Fruit fly (Drosophila melanogaster) whole organism, embryonic: ENCODE data around the gene Bdp1.

Experiments
- Aef1 ChIP-seq: fragments of 200-800 bp; sonication (Bioruptor generic); IDR thresholded peaks from 3 replicates; pipeline ENCODE4 v1.3.6; 2022; ENCODE audit warnings: missing biosample characterization, missing genetic modification characterization
- CG10979 ChIP-seq: fragments of 200-800 bp; sonication (Bioruptor generic); optimal IDR thresholded peaks from 2 replicates; lab custom pipeline; 2018; ENCODE audit warnings: missing biosample characterization, mild to moderate bottlenecking, missing genetic modification characterization, moderate library complexity
- CG11247 ChIP-seq: fragments of 200-800 bp; sonication (Bioruptor generic); IDR thresholded peaks from 2 replicates; pipeline ENCODE4 v1.3.6; 2022; ENCODE audit warnings: missing biosample characterization, missing genetic modification characterization
- CG11695 ChIP-seq: fragments of 200-800 bp; sonication (Bioruptor generic); IDR thresholded peaks from 3 replicates; pipeline ENCODE4 v1.3.6; 2022; ENCODE audit warnings: missing biosample characterization, missing genetic modification characterization
- CG12659 ChIP-seq: fragments of 200-800 bp; sonication (Bioruptor generic); optimal IDR thresholded peaks from 3 replicates; lab custom pipeline; 2017; ENCODE audit warnings: mild to moderate bottlenecking, missing biosample characterization, missing genetic modification reagents, missing genetic modification characterization
- CG12744 ChIP-seq: fragments of 200-800 bp; sonication (Bioruptor generic); optimal IDR thresholded peaks from 2 replicates; lab custom pipeline; 2016; ENCODE audit warnings: missing biosample characterization, missing genetic modification characterization
- CG14667 ChIP-seq: fragments of 200-800 bp; sonication (Bioruptor generic); IDR thresholded peaks from 2 replicates; pipeline ENCODE4 v1.3.6; 2022; ENCODE audit warnings: missing biosample characterization, missing genetic modification characterization
- CG14710 ChIP-seq: fragments of 200-800 bp; sonication (Bioruptor generic); optimal IDR thresholded peaks from 3 replicates; lab custom pipeline; 2019; ENCODE audit warnings: missing biosample characterization, mild to moderate bottlenecking, missing genetic modification characterization, moderate library complexity
- CG17361 ChIP-seq: fragments of 200-800 bp; sonication (Bioruptor generic); IDR thresholded peaks from 3 replicates; pipeline ENCODE4 v1.3.6; 2022; ENCODE audit warnings: missing biosample characterization, missing genetic modification characterization
- CG17912 ChIP-seq: fragments of 200-800 bp; sonication (Bioruptor generic); optimal IDR thresholded peaks from 2 replicates; lab custom pipeline; 2018; ENCODE audit warnings: missing biosample characterization, mild to moderate bottlenecking, missing genetic modification characterization
- CG2678 ChIP-seq: fragments of 200-800 bp; sonication (Bioruptor generic); optimal IDR thresholded peaks from 3 replicates; lab custom pipeline; 2019; ENCODE audit warnings: missing biosample characterization, mild to moderate bottlenecking, missing genetic modification characterization, moderate library complexity
- CG2875 ChIP-seq: fragments of 200-800 bp; sonication (Bioruptor generic); optimal IDR thresholded peaks from 2 replicates; lab custom pipeline; 2017; ENCODE audit warnings: missing biosample characterization, mild to moderate bottlenecking, missing genetic modification characterization, missing genetic modification reagents
- CG31441 ChIP-seq: fragments of 200-800 bp; sonication (Bioruptor generic); IDR thresholded peaks from 2 replicates; pipeline ENCODE4 v1.3.6; 2022; ENCODE audit warnings: missing biosample characterization, missing genetic modification characterization
- CG32767 ChIP-seq: fragments of 200-800 bp; sonication (Bioruptor generic); IDR thresholded peaks from 2 replicates; pipeline ENCODE4 v1.3.6; 2022; ENCODE audit warnings: missing biosample characterization, missing genetic modification characterization
- CG3407 ChIP-seq: fragments of 200-800 bp; sonication (Bioruptor generic); optimal IDR thresholded peaks from 2 replicates; lab custom pipeline; 2018; ENCODE audit warnings: missing biosample characterization, mild to moderate bottlenecking, missing genetic modification characterization
- CG5180 ChIP-seq: fragments of 200-800 bp; sonication (Bioruptor generic); optimal IDR thresholded peaks from 3 replicates; lab custom pipeline; 2017; ENCODE audit warnings: missing biosample characterization, missing genetic modification characterization, mild to moderate bottlenecking, moderate library complexity, missing genetic modification reagents
- CG6854 ChIP-seq: fragments of 200-800 bp; sonication (Bioruptor generic); optimal IDR thresholded peaks from 3 replicates; lab custom pipeline; 2017; ENCODE audit warnings: missing biosample characterization, mild to moderate bottlenecking, missing genetic modification characterization
- CG7556 ChIP-seq: fragments of 200-800 bp; sonication (Bioruptor generic); optimal IDR thresholded peaks from 2 replicates; lab custom pipeline; 2017; ENCODE audit warnings: missing biosample characterization, mild to moderate bottlenecking, missing genetic modification characterization
- CG8281 ChIP-seq: fragments of 200-800 bp; sonication (Bioruptor generic); optimal IDR thresholded peaks from 2 replicates; lab custom pipeline; 2018; ENCODE audit warnings: missing biosample characterization, mild to moderate bottlenecking, missing genetic modification characterization, moderate library complexity
- CG8924 ChIP-seq: fragments of 200-800 bp; optimal IDR thresholded peaks from 3 replicates; lab custom pipeline; 2019; ENCODE audit warnings: missing biosample characterization, mild to moderate bottlenecking, missing genetic modification characterization, moderate library complexity
- CG9437 ChIP-seq: fragments of 200-800 bp; sonication (Bioruptor generic); optimal IDR thresholded peaks from 2 replicates; lab custom pipeline; 2018; ENCODE audit warnings: missing biosample characterization, mild to moderate bottlenecking, missing genetic modification characterization
- CG9817 ChIP-seq: fragments of 200-800 bp; sonication (Bioruptor generic); optimal IDR thresholded peaks from 2 replicates; lab custom pipeline; 2018; ENCODE audit warnings: missing biosample characterization, mild to moderate bottlenecking, missing genetic modification characterization, moderate library complexity
- D19B ChIP-seq: fragments of 200-800 bp; sonication (Bioruptor generic); optimal IDR thresholded peaks from 2 replicates; lab custom pipeline; 2017; ENCODE audit warnings: missing biosample characterization, mild to moderate bottlenecking, missing genetic modification characterization
- Dbx ChIP-seq: fragments of 200-800 bp; sonication (Bioruptor generic); IDR thresholded peaks from 3 replicates; pipeline ENCODE4 v1.3.6; 2022; ENCODE audit warnings: missing biosample characterization, missing genetic modification characterization
- Doc2 ChIP-seq: fragments of 200-800 bp; sonication (Bioruptor generic); IDR thresholded peaks from 2 replicates; pipeline ENCODE4 v1.3.6; 2022; ENCODE audit warnings: missing biosample characterization, missing genetic modification characterization
- Dp ChIP-seq: fragments of 200-800 bp; sonication (Bioruptor generic); optimal IDR thresholded peaks from 2 replicates; lab custom pipeline; 2018; ENCODE audit warnings: missing biosample characterization, mild to moderate bottlenecking, missing genetic modification characterization, moderate library complexity
- ERR ChIP-seq: fragments of 200-800 bp; sonication (Bioruptor generic); optimal IDR thresholded peaks from 2 replicates; lab custom pipeline; 2016; ENCODE audit warnings: missing biosample characterization, missing genetic modification characterization
- Fer1 ChIP-seq: fragments of 200-800 bp; sonication (Bioruptor generic); optimal IDR thresholded peaks from 2 replicates; lab custom pipeline; 2017; ENCODE audit warnings: missing biosample characterization, mild to moderate bottlenecking, missing genetic modification characterization
- Hmr ChIP-seq: fragments of 200-800 bp; sonication (Bioruptor generic); optimal IDR thresholded peaks from 3 replicates; lab custom pipeline; 2017; ENCODE audit warnings: mild to moderate bottlenecking, missing biosample characterization, missing genetic modification reagents, missing genetic modification characterization
- Jarid2 ChIP-seq: fragments of 200-800 bp; sonication (Bioruptor generic); optimal IDR thresholded peaks from 3 replicates; lab custom pipeline; 2017; ENCODE audit warnings: mild to moderate bottlenecking, missing biosample characterization, missing genetic modification reagents, missing genetic modification characterization
- MBD-R2 ChIP-seq: fragments of 200-800 bp; sonication (Bioruptor generic); IDR thresholded peaks from 2 replicates; pipeline ENCODE4 v1.3.6; 2022; ENCODE audit warnings: missing biosample characterization, missing genetic modification characterization
- Mrtf ChIP-seq: fragments of 200-800 bp; sonication (Bioruptor generic); IDR thresholded peaks from 3 replicates; pipeline ENCODE4 v1.3.6; 2022; ENCODE audit warnings: missing biosample characterization, missing genetic modification characterization
- Nf-YA ChIP-seq: fragments of 200-800 bp; sonication (Bioruptor generic); IDR thresholded peaks from 2 replicates; pipeline ENCODE4 v1.3.6; 2022; ENCODE audit warnings: missing biosample characterization, missing genetic modification characterization
- PHDP ChIP-seq: fragments of 200-800 bp; sonication (Bioruptor generic); optimal IDR thresholded peaks from 3 replicates; lab custom pipeline; 2018; ENCODE audit warnings: missing biosample characterization, mild to moderate bottlenecking, missing genetic modification characterization, moderate library complexity
- Sry-β ChIP-seq: fragments of 200-800 bp; sonication (Bioruptor generic); optimal IDR thresholded peaks from 2 replicates; lab custom pipeline; 2018; ENCODE audit warnings: missing biosample characterization, mild to moderate bottlenecking, missing genetic modification characterization, moderate library complexity
- Stat92E ChIP-seq, 3 experiments: fragments of >200 bp in 2 of 3; fragments of 200-800 bp in 1 of 3; sonication (Bioruptor generic) in 1 of 3; optimal IDR thresholded peaks; 2 replicates each; lab custom pipeline; 2017 to 2019; ENCODE audit warnings: missing biosample characterization in 3 of 3, missing genetic modification characterization in 3 of 3, mild to moderate bottlenecking in 1 of 3, moderate library complexity in 1 of 3
- Taf1 ChIP-seq: fragments of 200-800 bp; sonication (Bioruptor generic); IDR thresholded peaks from 2 replicates; pipeline ENCODE4 v1.3.6; 2022; ENCODE audit warnings: missing biosample characterization, missing genetic modification characterization
- Xrp1 ChIP-seq: fragments of 200-800 bp; sonication (Bioruptor generic); IDR thresholded peaks from 2 replicates; pipeline ENCODE4 v1.3.6; 2022; ENCODE audit warnings: missing biosample characterization, missing genetic modification characterization
- ac ChIP-seq: fragments of 200-800 bp; sonication (Bioruptor generic); optimal IDR thresholded peaks from 3 replicates; lab custom pipeline; 2017; ENCODE audit warnings: missing biosample characterization, mild to moderate bottlenecking, missing genetic modification characterization
- aop ChIP-seq: fragments of 200-800 bp; sonication (Bioruptor generic); IDR thresholded peaks from 2 replicates; pipeline ENCODE4 v1.3.6; 2022; ENCODE audit warnings: missing biosample characterization, missing genetic modification characterization
- ash1 ChIP-seq: fragments of 200-800 bp; sonication (Bioruptor generic); optimal IDR thresholded peaks from 2 replicates; lab custom pipeline; 2018; ENCODE audit warnings: missing biosample characterization, mild to moderate bottlenecking, missing genetic modification characterization
- bcd ChIP-seq: fragments of 200-800 bp; sonication (Bioruptor generic); optimal IDR thresholded peaks from 2 replicates; lab custom pipeline; 2017; ENCODE audit warnings: missing biosample characterization, mild to moderate bottlenecking, missing genetic modification characterization
- caup ChIP-seq: fragments of 200-800 bp; sonication (Bioruptor generic); optimal IDR thresholded peaks from 3 replicates; lab custom pipeline; 2017; ENCODE audit warnings: missing biosample characterization, mild to moderate bottlenecking, missing genetic modification characterization, moderate library complexity; ENCODE audit not compliant: severe bottlenecking
- her ChIP-seq: fragments of 200-800 bp; sonication (Bioruptor generic); optimal IDR thresholded peaks from 2 replicates; lab custom pipeline; 2016; ENCODE audit warnings: missing biosample characterization, missing genetic modification characterization
- hth ChIP-seq: fragments of >200 bp; optimal IDR thresholded peaks from 2 replicates; lab custom pipeline; 2017; ENCODE audit warnings: inconsistent platforms
- jumu ChIP-seq: fragments of 200-800 bp; sonication (Bioruptor generic); optimal IDR thresholded peaks from 3 replicates; lab custom pipeline; 2016; ENCODE audit warnings: missing biosample characterization, missing genetic modification characterization
- oc ChIP-seq: fragments of 200-800 bp; sonication (Bioruptor generic); optimal IDR thresholded peaks from 2 replicates; lab custom pipeline; 2018; ENCODE audit warnings: missing biosample characterization, mild to moderate bottlenecking, missing genetic modification characterization, moderate library complexity
- pan ChIP-seq, 4 experiments: fragments of >200 bp in 3 of 4; fragments of 200-800 bp in 1 of 4; sonication (Bioruptor generic) in 1 of 4; optimal IDR thresholded peaks in 3 of 4; IDR thresholded peaks in 1 of 4; 2 replicates each; pipeline versions ENCODE4 v1.3.6 to Lab custom; 2017 to 2022; ENCODE audit warnings: missing biosample characterization in 2 of 4, missing genetic modification characterization in 2 of 4, mixed read lengths in 1 of 4
- sens-2 ChIP-seq: fragments of 200-800 bp; sonication (Bioruptor generic); IDR thresholded peaks from 2 replicates; pipeline ENCODE4 v1.3.6; 2022; ENCODE audit warnings: missing biosample characterization, missing genetic modification characterization
- unc-4 ChIP-seq: fragments of 200-800 bp; sonication (Bioruptor generic); IDR thresholded peaks from 2 replicates; pipeline ENCODE4 v1.3.6; 2022; ENCODE audit warnings: missing biosample characterization, missing genetic modification characterization; ENCODE audit not compliant: partially characterized antibody

Bdp1 gene

dm6 chr2L:13387255-13387654 lies 13.6 kb upstream of the Bdp1 start, which contains the start of the genes Ing5 and CG7099 (continued):
- TF ChIP-seq CG5180 (GFP tag; lab: Kevin White, UChicago) (no peak), CG17361 (GFP tag; lab: Robert Waterston, UW) (peak; percentile 97), CG10979 (tag; lab: Kevin White, UChicago) (peak; percentile 94), Hmr (GFP tag; lab: Kevin White, UChicago) (peak; percentile 94), Dbx (GFP tag; lab: Robert Waterston, UW) (peak; percentile 96), CG8281 (peak; percentile 85), ash1 (GFP tag; lab: Kevin White, UChicago) (peak; percentile 61), Stat92E (GFP tag; optimal IDR thresholded peaks at IDR 0.05; lab: Kevin White, UChicago) (peak in 1 of 3 experiments; percentile 71), MBD-R2 (peak; percentile 99), CG3407 (GFP tag; lab: Kevin White, UChicago) (peak; percentile 92), Sry-β (GFP tag; lab: Kevin White, UChicago) (peak; percentile 67), her (peak; percentile 69), CG8924 (tag; lab: Kevin White, UChicago) (peak; percentile 95), jumu (GFP tag; lab: Kevin White, UChicago) (peak; percentile 81), Xrp1 (GFP tag; lab: Robert Waterston, UW) (peak; percentile 98), caup (peak; percentile 95), D19B (GFP tag; lab: Kevin White, UChicago) (peak; percentile 83), Dp (GFP tag; lab: Kevin White, UChicago) (peak; percentile 50), Mrtf (GFP tag; lab: Robert Waterston, UW) (peak; percentile 94), CG14667 (GFP tag; lab: Robert Waterston, UW) (peak; percentile 95), Doc2 (GFP tag; lab: Robert Waterston, UW) (peak; percentile 91), ERR (peak; percentile 78), CG2678 (tag; lab: Kevin White, UChicago) (peak; percentile 96), aop (GFP tag; lab: Robert Waterston, UW) (peak; percentile 87), CG6854 (GFP tag; lab: Kevin White, UChicago) (peak; percentile 73), CG31441 (GFP tag; lab: Robert Waterston, UW) (peak; percentile 98), hth (lab: Kevin White, UChicago) (no peak), Jarid2 (GFP tag; lab: Kevin White, UChicago) (no peak), pan (optimal IDR thresholded peaks at IDR 0.05; lab: Kevin White, UChicago) (no peak), pan (GFP tag; optimal IDR thresholded peaks at IDR 0.05 in 1 of 2, IDR thresholded peaks at IDR 0.05 in 1 of 2) (peak in 1 of 2 experiments; percentile 97), CG11247 (GFP tag; lab: Robert Waterston, UW) (peak; percentile 95), CG12659 (peak; percentile 97), sens-2 (GFP tag; lab: Robert Waterston, UW) (peak; percentile 92), Nf-YA (GFP tag; lab: Robert Waterston, UW) (peak; percentile 89), Aef1 (peak; percentile 98), unc-4 (GFP tag; lab: Robert Waterston, UW) (peak; percentile 60), CG14710 (tag; lab: Kevin White, UChicago) (peak; percentile 96), CG9437 (GFP tag; lab: Kevin White, UChicago) (peak; percentile 86), CG32767 (GFP tag; lab: Robert Waterston, UW) (peak; percentile 95), CG2875 (GFP tag; lab: Kevin White, UChicago) (peak; percentile 88), Taf1 (GFP tag; lab: Robert Waterston, UW) (peak; percentile 94), PHDP (tag; lab: Kevin White, UChicago) (peak; percentile 96), CG11695 (GFP tag; lab: Robert Waterston, UW) (peak; percentile 94), CG17912 (peak; percentile 83), Fer1 (peak; percentile 94), bcd (GFP tag; lab: Kevin White, UChicago) (peak; percentile 95), CG12744 (GFP tag; lab: Kevin White, UChicago) (peak; percentile 90), CG9817 (peak; percentile 97), oc (peak; percentile 94), CG7556 (GFP tag; lab: Kevin White, UChicago) (peak; percentile 92), ac (GFP tag; lab: Kevin White, UChicago) (peak; percentile 82)
